Worm (Caenorhabditis elegans) whole organism, L4/young adult: ENCODE data around the gene Y43F8B.10.

Source experiments
- W03F9.2 ChIP-seq: fragments of 150-350 bp; optimal IDR thresholded peaks from 2 replicates; lab custom pipeline; 2014; ENCODE audit warnings: missing biosample characterization, missing genetic modification characterization
- dao-5 ChIP-seq: sonication (generic microtip); optimal IDR thresholded peaks from 2 replicates; lab custom pipeline; 2016; ENCODE audit warnings: missing genotype, missing genetic modification characterization, moderate library complexity, missing compliant biosample characterization
- him-1 ChIP-seq: sonication (generic microtip); optimal IDR thresholded peaks from 2 replicates; lab custom pipeline; 2016; ENCODE audit warnings: missing genotype, missing genetic modification reagents, missing genetic modification characterization, missing compliant biosample characterization

Gene Y43F8B.10

DNA sequence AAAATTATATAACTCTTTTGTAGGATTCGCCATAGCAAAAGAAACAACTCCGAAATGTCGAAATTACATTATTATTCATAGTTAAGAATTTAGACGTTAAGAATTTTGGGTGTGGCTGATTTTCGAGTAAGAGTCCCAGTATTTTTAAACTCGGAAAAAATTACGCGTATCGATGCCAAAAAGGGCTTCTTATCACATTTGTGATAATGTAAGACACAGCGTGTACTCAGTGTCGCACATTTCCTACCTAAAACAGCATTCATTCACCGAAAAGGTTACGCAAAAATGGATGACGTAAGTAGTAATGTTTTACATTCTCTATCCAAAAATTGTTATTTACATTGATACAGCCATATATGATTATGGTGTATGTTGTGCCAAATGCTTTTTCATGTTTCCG is 24.7 kb upstream of the Y43F8B.10 start, which contains the start of gene M04C3.5:
M04C3.5 (plus strand) TSS at position 190 of the 400 bp plus-strand sequence.
- TF ChIP-seq W03F9.2 (tag; lab: Kevin White, UChicago) (no peak), him-1 (tag; lab: Kevin White, UChicago) (no peak), dao-5 (no peak)

DNA sequence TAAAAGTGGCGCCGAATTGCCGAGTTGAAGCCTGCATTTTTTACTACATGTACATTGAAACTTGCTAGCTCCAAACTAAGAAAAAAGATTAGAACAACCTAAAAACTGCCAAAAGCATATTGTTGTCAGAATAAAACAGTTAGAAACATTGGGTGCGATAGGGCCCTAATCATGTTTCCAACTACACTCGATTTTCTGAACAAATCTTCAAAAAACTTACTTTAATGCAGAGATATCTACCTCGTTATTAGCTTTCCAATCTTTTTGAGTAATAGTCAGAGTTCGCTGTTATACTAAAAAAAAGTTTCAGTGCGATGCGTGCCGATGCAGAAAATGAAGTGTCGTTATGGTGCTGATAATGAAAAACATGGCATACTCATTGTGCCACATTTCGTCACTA is 18.6 kb upstream of the Y43F8B.10 start, which contains the start of the genes Y43F8B.13 and Y43F8B.14:
Y43F8B.13 (plus strand) TSS at position 301 of the 400 bp plus-strand sequence.
Y43F8B.14 (minus strand) TSS at position 322 of the 400 bp plus-strand sequence.
- TF ChIP-seq W03F9.2 (tag; lab: Kevin White, UChicago): no peak
- no peak for TF ChIP-seq him-1 (tag; lab: Kevin White, UChicago)
- no peak for TF ChIP-seq dao-5

DNA sequence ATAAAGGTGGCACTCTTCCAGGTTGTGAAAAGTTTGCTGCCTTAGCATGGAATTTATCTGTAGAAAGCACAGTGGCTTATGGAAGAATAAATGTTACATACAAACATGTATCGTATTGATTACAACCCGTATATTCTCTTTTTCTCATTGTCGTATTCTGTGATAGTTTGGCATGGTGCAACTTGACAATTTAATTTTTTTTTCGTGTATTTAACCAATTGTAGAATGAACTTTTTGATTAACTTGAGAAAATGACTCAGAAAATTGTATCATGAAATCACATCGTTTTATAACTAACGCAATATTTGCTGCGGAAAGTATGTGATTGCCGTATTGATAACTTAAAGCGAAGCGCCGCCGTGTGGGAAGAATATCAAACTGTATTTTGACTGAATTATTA is 17.1 kb upstream of the Y43F8B.10 start, which contains the start of gene Y43F8B.24:
Y43F8B.24 (plus strand) TSS at position 301 of the 400 bp plus-strand sequence.
- TF ChIP-seq him-1 (tag; lab: Kevin White, UChicago) (no peak), W03F9.2 (tag; lab: Kevin White, UChicago) (no peak), dao-5 (no peak)

DNA sequence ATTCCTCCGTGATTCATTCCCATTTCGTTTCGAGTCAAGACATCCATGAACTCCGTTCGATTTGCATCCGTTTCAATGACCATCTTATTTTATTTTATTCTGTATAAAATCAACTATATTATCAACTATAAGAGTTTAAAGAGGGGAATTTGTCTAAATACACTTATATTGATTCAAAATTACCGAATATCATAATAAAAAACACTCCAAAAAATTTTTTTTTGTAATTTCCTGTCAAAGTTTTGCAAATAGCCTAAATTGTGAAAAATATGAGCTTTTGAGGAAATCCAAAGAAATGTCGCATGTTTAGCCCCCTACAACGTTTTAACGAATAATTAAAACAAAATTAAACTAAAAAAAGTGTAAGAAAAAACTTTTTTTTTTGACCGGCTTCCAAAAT is 12.2 kb upstream of the Y43F8B.10 start, which contains the start of gene Y43F8B.15:
Y43F8B.15 (minus strand) TSS at position 101 of the 400 bp plus-strand sequence.
- TF ChIP-seq him-1 (tag; lab: Kevin White, UChicago) (no peak), dao-5 (no peak), W03F9.2 (tag; lab: Kevin White, UChicago) (no peak)

DNA sequence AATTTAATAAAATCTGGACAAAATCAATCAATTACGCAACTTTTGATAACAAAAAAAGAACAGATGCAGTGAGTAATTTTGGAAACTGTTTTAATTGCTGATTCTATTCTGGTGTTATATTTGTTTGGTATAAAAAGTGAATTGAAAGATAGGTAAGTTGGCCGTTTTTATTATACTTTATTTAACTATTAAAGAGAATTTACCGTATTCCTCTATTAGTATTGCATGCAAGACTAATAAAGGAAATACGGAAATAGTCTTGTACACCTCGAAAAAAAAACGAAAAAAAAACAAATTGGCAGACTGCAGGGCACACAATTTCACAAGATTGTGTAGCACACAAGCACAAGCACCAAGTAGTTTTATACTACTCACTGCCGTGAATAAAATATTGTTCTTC is 11.7 kb upstream of the Y43F8B.10 start, which contains the start of gene Y43F8B.25:
Y43F8B.25 (plus strand) TSS at position 301 of the 400 bp plus-strand sequence.
- no peak for TF ChIP-seq W03F9.2 (tag; lab: Kevin White, UChicago)
- no peak for TF ChIP-seq dao-5
- no peak for TF ChIP-seq him-1 (tag; lab: Kevin White, UChicago)

DNA sequence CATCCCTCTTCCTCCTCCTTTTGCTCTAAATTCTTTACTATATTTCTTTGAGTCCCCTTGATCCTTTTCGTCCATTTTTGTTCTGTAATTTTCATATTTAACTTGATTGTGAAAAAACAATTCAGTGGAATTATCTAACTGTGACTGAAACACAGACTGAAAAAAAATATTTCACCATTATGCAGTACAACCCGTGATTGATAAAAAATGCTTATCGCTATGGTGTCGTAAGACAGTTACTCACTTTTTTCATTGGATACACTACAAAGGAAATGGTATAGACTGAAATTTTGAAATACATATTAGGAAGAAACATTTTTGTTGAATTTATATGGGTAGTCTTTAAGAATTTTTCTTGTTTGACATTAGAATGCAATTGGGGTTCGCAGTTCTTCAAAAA is 6.7 kb upstream of the Y43F8B.10 start, which contains the start of gene Y43F8B.23:
Y43F8B.23 (minus strand) TSS at position 75 of the 400 bp plus-strand sequence.
- TF ChIP-seq W03F9.2 (tag; lab: Kevin White, UChicago): no peak

DNA sequence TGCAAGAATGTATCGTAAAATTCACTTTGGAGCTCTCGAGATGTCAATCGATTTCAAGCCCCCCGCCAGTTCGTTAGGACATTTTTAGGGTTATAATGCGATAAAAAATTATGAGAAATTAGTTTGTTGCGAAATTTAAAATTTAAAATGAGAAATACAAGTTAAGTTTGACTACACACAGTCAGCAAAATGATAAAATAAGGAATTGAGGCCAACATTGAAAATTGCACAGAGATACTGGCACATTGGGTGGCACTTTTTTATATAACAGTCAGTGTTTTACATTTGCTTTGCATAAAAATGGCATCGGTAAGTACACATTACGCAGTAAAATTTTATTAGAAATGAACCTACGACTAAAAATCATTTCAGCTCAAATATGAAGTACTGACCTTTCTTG is 6.2 kb upstream of the Y43F8B.10 start, which contains the start of gene Y43F8B.12:
Y43F8B.12 (plus strand) TSS at position 301 of the 400 bp plus-strand sequence.
- TF ChIP-seq him-1 (tag; lab: Kevin White, UChicago) (no peak), W03F9.2 (tag; lab: Kevin White, UChicago) (no peak), dao-5 (no peak)

DNA sequence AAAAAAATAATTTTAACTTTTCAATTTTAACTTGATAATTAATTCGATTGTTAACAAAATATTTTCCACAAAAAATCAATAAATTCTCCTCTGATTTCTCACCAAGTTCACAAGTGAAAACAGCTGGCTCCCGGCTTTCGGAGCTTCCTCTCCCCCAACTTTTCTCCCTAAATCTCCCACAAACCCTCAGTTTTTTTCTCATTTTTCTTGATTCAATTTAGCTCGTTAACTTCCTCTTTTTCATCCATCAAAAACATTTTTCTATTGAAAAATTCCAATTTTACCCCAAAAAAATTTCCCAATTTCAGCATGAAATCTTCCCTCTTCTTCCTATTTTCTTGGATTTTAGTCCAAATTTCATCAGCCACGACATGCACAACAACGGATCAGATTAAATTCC is 3.9 kb upstream of the Y43F8B.10 start, which contains the start of gene Y43F8B.11:
Y43F8B.11 (plus strand) TSS at position 301 of the 400 bp plus-strand sequence.
- no peak for TF ChIP-seq W03F9.2 (tag; lab: Kevin White, UChicago)
- TF ChIP-seq him-1 (tag; lab: Kevin White, UChicago): no peak
- TF ChIP-seq dao-5: no peak

DNA sequence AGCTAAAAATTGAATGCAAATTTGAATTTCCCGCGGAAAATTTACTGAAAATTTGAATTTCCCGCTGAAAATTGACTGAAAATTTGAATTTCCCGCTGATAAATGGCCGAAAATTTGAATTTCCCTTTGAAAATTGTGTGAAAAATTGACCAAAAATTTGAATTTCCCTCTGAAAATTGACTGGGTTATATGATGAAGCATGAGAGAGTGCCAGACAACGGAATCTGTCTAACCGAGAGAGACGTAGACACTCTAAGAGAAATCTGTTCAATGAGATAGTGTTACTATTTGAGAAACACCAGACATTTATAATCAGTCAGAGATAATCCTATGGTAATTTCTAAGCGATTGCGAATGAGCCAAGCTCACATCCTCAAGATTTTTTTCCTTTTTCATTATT is 3.0 kb downstream of the Y43F8B.10 start:
- no peak for TF ChIP-seq W03F9.2 (tag; lab: Kevin White, UChicago)

DNA sequence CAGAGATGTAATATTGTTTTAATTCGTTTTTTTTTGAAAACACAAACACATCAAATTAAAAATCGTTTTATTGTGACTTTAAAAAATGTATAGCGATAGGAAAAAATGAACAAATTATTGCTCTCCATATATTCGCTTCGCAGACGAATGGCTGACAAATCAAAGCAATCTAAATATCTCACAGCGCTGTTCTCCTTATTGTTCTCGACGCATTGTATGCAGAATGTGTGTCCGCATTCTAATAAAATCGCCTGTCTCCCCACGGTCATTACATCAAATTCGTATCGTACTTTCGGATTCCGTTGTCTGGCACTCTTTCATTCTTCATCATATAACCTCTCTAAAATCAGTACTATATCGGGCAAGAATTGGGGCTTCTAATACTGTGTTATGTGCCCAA is 3.6 kb downstream of the Y43F8B.10 start, which contains the start of gene Y43F8B.9:
Y43F8B.9 (plus strand) TSS at position 301 of the 400 bp plus-strand sequence.
- TF ChIP-seq him-1 (tag; lab: Kevin White, UChicago) (no peak), dao-5 (no peak), W03F9.2 (tag; lab: Kevin White, UChicago) (no peak)

DNA sequence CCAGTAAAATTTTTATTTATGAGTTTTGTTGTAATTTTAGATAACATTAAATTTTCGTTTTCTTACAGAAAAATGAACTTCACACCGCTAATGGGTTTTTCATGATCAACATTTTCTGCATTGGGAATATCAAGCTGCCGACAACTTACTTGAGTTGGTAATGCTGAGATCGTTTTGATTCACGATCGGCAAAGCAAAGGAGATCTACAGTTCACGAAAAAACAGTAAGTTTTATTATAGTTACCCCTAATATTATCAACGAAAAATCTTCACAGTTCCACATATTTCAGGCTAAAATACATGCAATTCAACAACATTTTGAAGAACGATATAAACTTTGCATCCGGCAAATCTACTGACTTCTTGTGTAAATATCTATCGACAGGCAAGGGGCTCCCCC is 8.3 kb downstream of the Y43F8B.10 start, which contains the start of gene Y43F8B.22:
Y43F8B.22 (plus strand) TSS at position 301 of the 400 bp plus-strand sequence.
- TF ChIP-seq dao-5 (no peak), W03F9.2 (tag; lab: Kevin White, UChicago) (no peak), him-1 (tag; lab: Kevin White, UChicago) (no peak)

DNA sequence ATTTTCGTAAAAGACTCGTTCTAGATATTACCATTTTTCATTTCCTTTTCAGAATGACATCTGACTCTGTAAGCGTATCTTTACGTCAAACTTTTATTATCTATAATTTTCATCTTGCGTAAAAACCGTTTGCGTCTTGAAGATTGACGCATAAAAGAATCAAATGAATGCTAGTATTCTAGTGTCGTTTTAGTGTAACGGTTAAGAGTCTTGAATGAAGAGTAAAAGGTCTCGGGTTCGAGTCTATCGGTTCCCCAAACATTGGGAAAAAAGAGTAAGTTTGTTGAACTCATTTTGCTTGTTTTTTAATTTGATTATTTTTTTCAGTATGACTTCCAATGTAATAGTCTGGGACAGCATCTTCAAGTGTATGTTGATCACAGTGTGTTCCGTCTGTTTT is 10.2 kb downstream of the Y43F8B.10 start, which contains the start of gene Y43F8B.17:
Y43F8B.17 (plus strand) TSS at position 215 of the 400 bp plus-strand sequence.
- TF ChIP-seq dao-5: no peak

DNA sequence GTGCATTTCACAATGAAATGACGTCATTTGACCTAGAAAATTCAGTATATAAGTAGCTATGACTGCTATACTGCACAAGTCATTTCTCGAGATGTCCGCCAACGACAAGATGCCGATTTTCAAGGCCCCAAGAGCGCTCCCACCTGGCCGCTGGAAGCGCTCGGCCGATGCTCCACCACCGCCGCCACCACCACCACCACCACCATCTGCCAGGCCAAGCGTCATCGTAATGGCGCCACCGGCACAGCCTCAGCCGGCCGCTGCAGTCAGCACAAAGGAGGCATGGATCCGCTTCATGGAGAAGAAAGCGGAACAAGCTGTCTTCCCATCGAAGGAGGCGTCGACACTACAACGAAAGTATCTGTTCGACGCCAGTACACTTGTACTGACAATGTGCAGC is 11.0 kb downstream of the Y43F8B.10 start, which contains the start of gene Y43F8B.28:
Y43F8B.28 (plus strand) TSS at position 59 of the 400 bp plus-strand sequence.
- TF ChIP-seq W03F9.2 (tag; lab: Kevin White, UChicago) (no peak), dao-5 (no peak), him-1 (tag; lab: Kevin White, UChicago) (no peak)

DNA sequence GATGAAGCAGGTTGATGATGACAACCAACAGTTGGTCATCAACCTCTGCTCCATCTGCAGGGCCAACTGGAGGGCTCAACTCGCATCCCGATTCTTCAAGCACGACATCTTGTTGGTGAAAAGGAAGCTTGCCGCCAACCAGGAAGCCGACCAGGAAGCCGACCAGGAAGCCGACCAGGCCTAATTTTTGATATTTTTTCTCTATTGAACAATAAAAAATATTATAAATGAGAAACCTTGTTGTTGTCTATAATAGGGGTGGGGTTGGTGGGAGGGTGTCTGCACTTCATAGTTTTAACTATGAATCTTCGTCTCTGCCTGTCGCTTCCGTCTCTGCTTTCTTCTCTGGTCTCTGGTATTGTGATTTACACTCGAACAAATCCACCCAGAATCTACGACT is 11.4 kb downstream of the Y43F8B.10 start, which contains the start of gene Y43F8B.18:
Y43F8B.18 (plus strand) TSS at position 301 of the 400 bp plus-strand sequence.
- no peak for TF ChIP-seq W03F9.2 (tag; lab: Kevin White, UChicago)
- no peak for TF ChIP-seq dao-5
- TF ChIP-seq him-1 (tag; lab: Kevin White, UChicago): no peak
